Worm (Caenorhabditis elegans) whole organism, early embryonic: ENCODE results near the gene lin-31.

Source experiments
- B0310.2 ChIP-seq: sonication (generic microtip); optimal IDR thresholded peaks from 2 replicates; lab custom pipeline; 2016; ENCODE audit warnings: mild to moderate bottlenecking, missing genetic modification characterization, missing compliant biosample characterization
- F13C5.2 ChIP-seq: sonication (generic microtip); optimal IDR thresholded peaks from 2 replicates; lab custom pipeline; 2017; ENCODE audit warnings: mild to moderate bottlenecking, missing genetic modification characterization, inconsistent platforms, missing compliant biosample characterization
- ama-1 ChIP-seq: fragments of 150-350 bp; optimal IDR thresholded peaks from 2 replicates; lab custom pipeline; 2014
- ceh-13 ChIP-seq: fragments of 200-800 bp; sonication (Bioruptor generic); optimal IDR thresholded peaks from 2 replicates; lab custom pipeline; 2018; ENCODE audit warnings: mild to moderate bottlenecking, missing genetic modification characterization, missing compliant biosample characterization
- flt-1 ChIP-seq: fragments of 200-800 bp; sonication (Bioruptor generic); IDR thresholded peaks from 2 replicates; pipeline ENCODE4 v1.3.6; 2022; ENCODE audit warnings: missing genetic modification characterization, missing compliant biosample characterization
- hmg-4 ChIP-seq: fragments of 200-800 bp; sonication (Bioruptor generic); optimal IDR thresholded peaks from 2 replicates; lab custom pipeline; 2018; ENCODE audit warnings: mild to moderate bottlenecking, missing genetic modification characterization, missing compliant biosample characterization
- hnd-1 ChIP-seq: sonication (generic microtip); optimal IDR thresholded peaks from 2 replicates; lab custom pipeline; 2016; ENCODE audit warnings: missing genetic modification characterization, missing compliant biosample characterization
- tbx-11 ChIP-seq: fragments of 200-800 bp; sonication (Bioruptor generic); IDR thresholded peaks from 2 replicates; pipeline ENCODE4 v1.3.6; 2022; ENCODE audit warnings: missing genetic modification characterization, missing compliant biosample characterization
- tra-4 ChIP-seq: sonication (generic microtip); optimal IDR thresholded peaks from 2 replicates; lab custom pipeline; 2017; ENCODE audit warnings: missing genetic modification characterization, missing compliant biosample characterization

DNA sequence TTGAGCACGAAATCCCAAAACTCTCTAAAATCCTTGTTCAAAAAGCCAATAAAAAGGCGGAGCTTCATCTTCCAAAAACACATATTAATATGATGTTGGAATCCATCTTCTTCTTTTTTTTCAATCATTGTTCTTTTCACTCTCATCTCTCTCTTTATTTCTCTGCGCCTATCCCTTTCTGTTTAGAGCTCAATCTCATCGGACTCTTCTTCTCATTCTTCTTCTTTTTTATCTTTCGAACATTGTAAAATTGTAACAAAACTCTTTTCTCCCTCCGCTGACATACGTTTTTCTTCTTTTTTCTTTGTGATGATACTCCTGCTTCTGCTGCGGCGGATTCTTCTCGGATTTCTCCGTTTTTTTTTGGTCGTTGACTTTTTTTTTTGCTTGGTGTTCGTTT is 25.6 kb upstream of the lin-31 start:
- no peak for TF ChIP-seq ama-1 (lab: Kevin White, UChicago)
- no peak for TF ChIP-seq ceh-13 (GFP tag; lab: Kevin White, UChicago)
- TF ChIP-seq hnd-1 (tag; lab: Kevin White, UChicago) = no peak
- no peak for TF ChIP-seq F13C5.2 (tag; lab: Kevin White, UChicago)
- TF ChIP-seq tra-4 (tag; lab: Kevin White, UChicago) = no peak
- TF ChIP-seq hmg-4 (GFP tag; lab: Kevin White, UChicago) = no peak
- TF ChIP-seq flt-1 = no peak
- no peak for TF ChIP-seq tbx-11 (GFP tag; lab: Robert Waterston, UW)
- no peak for TF ChIP-seq B0310.2 (tag; lab: Kevin White, UChicago)
